Worm (Caenorhabditis elegans): Measurements from ENCODE around the gene B0334.10.

Gene B0334.10

DNA sequence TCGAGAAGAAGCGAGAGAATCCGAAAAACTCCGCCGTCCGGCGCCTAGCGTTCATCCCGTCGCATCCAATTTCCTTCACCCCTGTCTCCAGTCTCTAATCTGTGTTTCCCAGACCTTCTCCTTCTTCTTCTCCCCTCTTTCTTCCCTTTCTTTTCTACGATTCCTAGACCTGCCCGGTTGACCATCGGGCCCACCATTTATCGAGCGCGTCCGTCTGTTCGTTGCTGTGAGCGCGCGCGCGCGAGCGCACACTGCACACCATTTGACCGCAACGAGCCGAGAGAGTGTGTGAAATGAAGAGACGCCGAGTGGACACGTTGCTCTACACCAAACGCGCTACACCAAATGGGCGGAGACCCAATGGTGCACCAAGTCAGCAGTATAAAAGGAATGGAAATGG lies 18.8 kb downstream of the B0334.10 start (continued):
- TF ChIP-seq fkh-3 (tag; optimal IDR thresholded peaks at IDR 0.05) (no peak), nhr-80 (tag; optimal IDR thresholded peaks at IDR 0.05) (no peak), ztf-22 (GFP tag; optimal IDR thresholded peaks at IDR 0.05) (no peak), F33H1.4 (GFP tag; IDR thresholded peaks at IDR 0.05) (peak; percentile 79), ZK185.1 (tag; optimal IDR thresholded peaks at IDR 0.05; ENCODE audit: poor library complexity, severe bottlenecking) (no peak), F55B11.4 (tag; optimal IDR thresholded peaks at IDR 0.05; ENCODE audit: borderline replicate concordance, insufficient read depth) (no peak), C06A6.2 (GFP tag; conservative IDR thresholded peaks at IDR 0.05) (no peak), ekl-4 (GFP tag; IDR thresholded peaks at IDR 0.05) (peak; percentile 64), F23B12.7 (tag; optimal IDR thresholded peaks at IDR 0.05; ENCODE audit: insufficient read depth) (no peak), ztf-25 (GFP tag; IDR thresholded peaks at IDR 0.05) (no peak), pbrm-1 (GFP tag; IDR thresholded peaks at IDR 0.05) (peak; percentile 75; the same call in 1 of the 2 replicates), attf-3 (GFP tag; conservative IDR thresholded peaks at IDR 0.05) (0 out of 2 replicates have a peak, but pooled peaks have one; percentile 38), ztf-28 (GFP tag; IDR thresholded peaks at IDR 0.05) (0 out of 2 replicates have a peak, but pooled peaks have one; percentile 51), aptf-2 (GFP tag; conservative IDR thresholded peaks at IDR 0.05) (peak; percentile 85), lin-26 (GFP tag; IDR thresholded peaks at IDR 0.05) (no peak), ztf-26 (tag; optimal IDR thresholded peaks at IDR 0.05) (no peak), tbp1 (GFP tag; optimal IDR thresholded peaks at IDR 0.05) (peak; percentile 59), T07F8.4 (tag; optimal IDR thresholded peaks at IDR 0.05) (no peak), akir-1 (GFP tag; optimal IDR thresholded peaks at IDR 0.05) (no peak), cebp-2 (GFP tag; IDR thresholded peaks at IDR 0.05) (no peak), hlh-26 (GFP tag; conservative IDR thresholded peaks at IDR 0.05) (no peak), let-607 (tag; optimal IDR thresholded peaks at IDR 0.05) (no peak), aptf-3 (GFP tag; IDR thresholded peaks at IDR 0.05) (no peak), ceh-100 (GFP tag; IDR thresholded peaks at IDR 0.05) (peak; percentile 84), lsy-27 (tag; optimal IDR thresholded peaks at IDR 0.05; ENCODE audit: borderline replicate concordance, insufficient read depth) (no peak), lir-1 (GFP tag; conservative IDR thresholded peaks at IDR 0.05) (peak; percentile 79; the same call in 1 of the 2 replicates), ztf-18 (tag; optimal IDR thresholded peaks at IDR 0.05) (peak; percentile 2), ama-1 (optimal IDR thresholded peaks at IDR 0.05) (no peak), ama-1 (GFP tag; optimal IDR thresholded peaks at IDR 0.05) (no peak), D2030.7 (GFP tag; IDR thresholded peaks at IDR 0.05) (peak; percentile 95), B0261.1 (tag; optimal IDR thresholded peaks at IDR 0.05) (no peak), dox-1 (GFP tag; IDR thresholded peaks at IDR 0.05) (peak; percentile 92), madf-6 (GFP tag; IDR thresholded peaks at IDR 0.05) (peak; percentile 98), tbx-9 (tag; optimal IDR thresholded peaks at IDR 0.05; ENCODE audit: borderline replicate concordance) (no peak), cebp-1 (GFP tag; IDR thresholded peaks at IDR 0.05) (0 out of 2 replicates have a peak, but pooled peaks have one; percentile 27), cebp-1 (tag; optimal IDR thresholded peaks at IDR 0.05) (no peak), B0019.2 (GFP tag; conservative IDR thresholded peaks at IDR 0.05) (peak; percentile 28; the same call in 1 of the 2 replicates), Y95B8A.8 (GFP tag; IDR thresholded peaks at IDR 0.05) (peak; percentile 81; the same call in 1 of the 2 replicates), ceh-58 (GFP tag; IDR thresholded peaks at IDR 0.05) (0 out of 2 replicates have a peak, but pooled peaks have one; percentile 20), B0035.1 (tag; optimal IDR thresholded peaks at IDR 0.05) (no peak), hrde-1 (tag; optimal IDR thresholded peaks at IDR 0.05; ENCODE audit: borderline replicate concordance) (peak; percentile 44), rpc-1 (optimal IDR thresholded peaks at IDR 0.05) (no peak), rpc-1 (tag; optimal IDR thresholded peaks at IDR 0.05) (no peak), ccch-3 (GFP tag; optimal IDR thresholded peaks at IDR 0.05) (no peak), xnd-1 (tag; optimal IDR thresholded peaks at IDR 0.05) (peak; percentile 95), zim-3 (tag; optimal IDR thresholded peaks at IDR 0.05) (no peak), repo-1 (tag; optimal IDR thresholded peaks at IDR 0.05) (no peak), ztf-6 (GFP tag; IDR thresholded peaks at IDR 0.05) (no peak), nfya-1 (tag; optimal IDR thresholded peaks at IDR 0.05; ENCODE audit: borderline replicate concordance, insufficient read depth) (no peak)
